Fruit fly (Drosophila melanogaster) whole organism, wandering third instar larva: ENCODE measurements around the gene CG34266.
A peak's percentile ranks its signal among the peaks of the same experiment; 100 is the strongest.

Experiments
- CG9705 ChIP-seq: fragments of 200-800 bp; sonication (Bioruptor generic); optimal IDR thresholded peaks from 2 replicates; lab custom pipeline; 2018; ENCODE audit warnings: missing biosample characterization, mild to moderate bottlenecking, missing genetic modification characterization
- CrebA ChIP-seq: fragments of 200-800 bp; sonication (Bioruptor generic); optimal IDR thresholded peaks from 2 replicates; lab custom pipeline; 2016; ENCODE audit warnings: missing biosample characterization, mild to moderate bottlenecking, missing genetic modification characterization, borderline replicate concordance
- Dfd ChIP-seq: fragments of >200 bp; optimal IDR thresholded peaks from 2 replicates; lab custom pipeline; 2017; ENCODE audit warnings: missing biosample characterization, missing genetic modification characterization
- HLH106 ChIP-seq: fragments of 200-800 bp; optimal IDR thresholded peaks from 3 replicates; lab custom pipeline; 2019; ENCODE audit warnings: missing biosample characterization, mild to moderate bottlenecking, missing genetic modification characterization, moderate library complexity
- Hnf4 ChIP-seq: fragments of 200-800 bp; sonication (Bioruptor generic); optimal IDR thresholded peaks from 2 replicates; lab custom pipeline; 2016; ENCODE audit warnings: missing biosample characterization, mild to moderate bottlenecking, missing genetic modification characterization
- Hr78 ChIP-seq: fragments of >200 bp; optimal IDR thresholded peaks from 2 replicates; lab custom pipeline; 2017; ENCODE audit warnings: missing biosample characterization, missing genetic modification characterization
- Hr83 ChIP-seq: fragments of 200-300 bp; sonication (Bioruptor generic); optimal IDR thresholded peaks from 2 replicates; lab custom pipeline; 2016; ENCODE audit warnings: missing biosample characterization, mild to moderate bottlenecking, missing genetic modification characterization, moderate library complexity; ENCODE audit not compliant: poor library complexity, severe bottlenecking
- Jra ChIP-seq: sonication (Bioruptor generic); optimal IDR thresholded peaks from 2 replicates; lab custom pipeline; 2016; ENCODE audit warnings: missing biosample characterization, missing genetic modification characterization
- Mio ChIP-seq: sonication (Bioruptor generic); optimal IDR thresholded peaks from 2 replicates; lab custom pipeline; 2016; ENCODE audit warnings: missing biosample characterization, missing genetic modification characterization
- Myc ChIP-seq: fragments of >200 bp; optimal IDR thresholded peaks from 2 replicates; lab custom pipeline; 2017
- N ChIP-seq: fragments of >200 bp; optimal IDR thresholded peaks from 2 replicates; lab custom pipeline; 2018; ENCODE audit warnings: missing biosample characterization, missing external identifiers, missing genetic modification characterization
- Rel ChIP-seq, 2 experiments: fragments of 200-800 bp; sonication (Bioruptor generic) in 1 of 2; optimal IDR thresholded peaks; 2 replicates in 1 of 2; 3 replicates in 1 of 2; lab custom pipeline; 2016 to 2019; ENCODE audit warnings: mild to moderate bottlenecking in 2 of 2, missing biosample characterization in 2 of 2, missing genetic modification characterization in 2 of 2, moderate library complexity in 1 of 2
- Vsx2 ChIP-seq: fragments of 200-300, 225-300 bp; sonication (Bioruptor generic); optimal IDR thresholded peaks from 2 replicates; lab custom pipeline; 2018; ENCODE audit warnings: missing biosample characterization, missing genetic modification characterization; ENCODE audit not compliant: partially characterized antibody
- br ChIP-seq: fragments of 200-800 bp; sonication (Bioruptor generic); optimal IDR thresholded peaks from 2 replicates; lab custom pipeline; 2016; ENCODE audit warnings: missing biosample characterization, missing genetic modification characterization
- dsf ChIP-seq: sonication (Bioruptor generic); optimal IDR thresholded peaks from 2 replicates; lab custom pipeline; 2016; ENCODE audit warnings: missing biosample characterization, missing genetic modification characterization, borderline replicate concordance
- ey ChIP-seq: fragments of 200-800 bp; sonication (Bioruptor generic); optimal IDR thresholded peaks from 2 replicates; lab custom pipeline; 2016; ENCODE audit warnings: missing biosample characterization, missing genetic modification characterization
- foxo ChIP-seq, 2 experiments: fragments of 200-800 bp; sonication (Bioruptor generic); optimal IDR thresholded peaks; 2 replicates in 1 of 2; 3 replicates in 1 of 2; lab custom pipeline; 2016 to 2017; ENCODE audit warnings: missing biosample characterization in 2 of 2, missing genetic modification characterization in 2 of 2
- fru ChIP-seq: fragments of 200-800 bp; sonication (Bioruptor generic); optimal IDR thresholded peaks from 3 replicates; lab custom pipeline; 2016; ENCODE audit warnings: missing biosample characterization, mild to moderate bottlenecking, missing genetic modification characterization
- h ChIP-seq: fragments of 200-800 bp; sonication (Bioruptor generic); optimal IDR thresholded peaks from 3 replicates; lab custom pipeline; 2016; ENCODE audit warnings: missing biosample characterization, mild to moderate bottlenecking, missing genetic modification characterization
- pan ChIP-seq: fragments of >200 bp; optimal IDR thresholded peaks from 2 replicates; lab custom pipeline; 2017
- psq ChIP-seq: fragments of 200-800 bp; sonication (Bioruptor generic); optimal IDR thresholded peaks from 3 replicates; lab custom pipeline; 2017; ENCODE audit warnings: missing biosample characterization, mild to moderate bottlenecking, missing genetic modification characterization, moderate library complexity
- sv ChIP-seq: fragments of 200-800 bp; sonication (Bioruptor generic); optimal IDR thresholded peaks from 3 replicates; lab custom pipeline; 2016; ENCODE audit warnings: missing biosample characterization, missing genetic modification characterization
- usp ChIP-seq: fragments of >200 bp; optimal IDR thresholded peaks from 2 replicates; lab custom pipeline; 2017; ENCODE audit warnings: missing biosample characterization, missing genetic modification characterization

The CG34266 gene

DNA sequence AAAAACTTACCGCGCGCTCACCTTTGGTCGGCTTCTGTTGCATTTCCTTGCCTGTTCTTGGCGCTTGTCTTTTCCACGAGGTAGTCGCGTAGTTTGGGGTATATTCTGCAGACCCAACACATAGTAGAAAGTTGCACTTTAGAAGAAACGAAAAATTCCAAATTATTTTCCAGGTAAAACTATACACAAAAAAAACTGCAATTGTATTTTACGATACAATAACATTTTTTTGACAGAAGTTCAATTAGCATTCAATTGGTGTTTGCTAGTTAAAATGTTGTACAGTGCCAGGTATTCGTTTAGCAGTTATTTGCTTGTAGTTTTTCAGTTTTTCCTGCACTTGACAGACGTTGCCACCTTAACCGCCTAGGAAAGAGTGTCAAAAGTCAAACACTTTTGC lies 30.9 kb downstream of the CG34266 start:
- TF ChIP-seq pan (lab: Kevin White, UChicago) (no peak), br (no peak), h (GFP tag; lab: Kevin White, UChicago) (no peak), Vsx2 (GFP tag; lab: Kevin White, UChicago) (no peak)

DNA sequence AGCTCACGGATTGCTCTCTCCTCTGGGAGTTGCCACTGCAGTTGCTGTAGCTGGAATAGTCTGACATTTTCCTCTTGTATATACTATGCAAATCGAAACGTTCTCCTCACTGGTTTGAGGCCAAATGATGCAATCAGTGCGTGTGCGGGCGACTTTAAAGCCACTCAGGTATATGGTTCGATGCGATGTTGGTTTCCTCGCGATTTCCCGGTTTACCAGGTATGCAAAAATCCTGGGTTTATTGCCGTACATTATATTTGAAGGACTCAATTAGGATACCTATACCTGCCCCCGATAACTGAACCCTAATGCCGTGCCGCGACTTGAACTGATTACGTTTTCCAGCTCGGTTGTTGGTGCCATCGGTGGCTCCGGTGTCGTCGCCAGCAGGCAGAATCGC lies 32.2 kb downstream of the CG34266 start, which contains the start of gene CG13712:
TSS of gene CG13712 (minus strand) at position 101 of the 400 bp plus-strand sequence.
- TF ChIP-seq dsf (no peak), Myc (lab: Kevin White, UChicago) (no peak), br (no peak), usp (GFP tag; lab: Kevin White, UChicago) (no peak), psq (GFP tag; lab: Kevin White, UChicago) (no peak), Hr78 (GFP tag; lab: Kevin White, UChicago) (no peak), CrebA (GFP tag; lab: Kevin White, UChicago) (no peak)

DNA sequence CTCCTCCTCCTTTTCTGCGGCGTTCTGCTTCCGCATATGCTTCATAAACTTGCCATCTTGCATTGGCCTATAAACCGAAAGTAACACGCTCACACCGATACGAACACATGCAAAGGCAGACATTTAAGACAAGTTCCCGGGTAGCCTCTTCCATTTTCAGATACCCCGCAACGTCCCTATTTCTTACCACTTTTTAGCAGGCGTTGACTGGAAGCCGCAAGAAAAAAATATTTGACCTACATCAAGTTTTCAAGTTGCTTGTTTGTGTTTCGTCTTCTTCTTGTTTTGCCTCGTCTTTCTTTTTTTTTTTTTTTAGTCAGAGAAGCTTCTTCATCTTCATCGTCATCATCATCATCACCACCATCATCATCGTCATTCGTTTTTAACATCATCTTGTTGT lies 42.1 kb downstream of the CG34266 start:
- TF ChIP-seq pan (lab: Kevin White, UChicago) (no peak), psq (GFP tag; lab: Kevin White, UChicago) (peak; percentile 49), fru (GFP tag; lab: Kevin White, UChicago) (peak; percentile 50), Rel (GFP tag; optimal IDR thresholded peaks at IDR 0.05; lab: Kevin White, UChicago) (no peak), Rel (tag; optimal IDR thresholded peaks at IDR 0.05; lab: Kevin White, UChicago) (no peak)

DNA sequence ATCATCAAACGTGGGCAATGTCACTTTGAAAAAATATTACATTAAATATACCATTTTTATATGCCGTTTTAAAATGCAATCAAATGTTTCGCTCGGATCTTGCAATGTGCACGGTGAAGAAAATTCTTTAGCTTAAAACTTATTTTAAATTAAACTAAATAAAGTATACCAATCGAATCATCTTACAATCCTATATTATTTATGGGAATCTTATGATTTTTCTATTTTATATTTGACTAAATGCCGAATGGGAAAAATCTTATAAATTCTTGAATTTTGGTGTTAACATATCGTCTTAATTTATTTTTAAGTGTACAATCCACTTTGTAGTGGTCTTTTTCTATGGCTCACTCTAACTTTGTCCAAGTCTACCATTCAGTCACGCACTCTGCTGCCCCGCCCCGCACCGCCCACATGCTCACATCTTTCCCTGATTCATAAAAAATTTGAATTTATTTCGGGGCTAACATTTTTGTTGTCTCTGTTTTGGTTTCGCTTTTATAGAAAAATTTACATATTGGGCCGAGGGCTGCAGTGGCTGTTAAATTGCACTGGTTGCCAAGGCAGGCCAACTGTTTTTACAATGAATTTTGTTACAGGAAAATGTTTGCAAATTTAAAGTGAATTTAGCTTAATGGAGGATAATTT lies 43.0 kb downstream of the CG34266 start:
- TF ChIP-seq Dfd (GFP tag; lab: Kevin White, UChicago) (peak; percentile 31), pan (lab: Kevin White, UChicago) (no peak)
- TF ChIP-seq, all 38 proteins: peak for 1

DNA sequence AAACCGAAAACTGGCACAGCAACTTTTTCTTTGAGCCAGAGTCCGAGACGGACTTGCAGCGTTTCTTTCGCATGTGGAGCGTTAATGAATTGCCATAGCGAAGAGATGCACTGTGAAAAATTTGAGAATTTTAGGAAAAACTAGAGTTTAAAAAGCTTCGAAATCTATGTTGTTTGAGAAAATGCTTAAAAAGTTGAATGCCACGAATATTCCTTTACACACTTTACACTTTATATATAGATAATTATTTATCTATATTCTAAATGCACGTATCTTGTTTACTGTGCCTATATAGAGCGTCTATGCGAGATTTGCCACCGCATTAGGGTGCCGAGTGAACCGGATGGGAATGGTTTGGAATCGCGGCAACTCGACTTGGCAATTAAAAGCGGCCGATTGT lies 44.3 kb downstream of the CG34266 start:
- TF ChIP-seq CG9705 (GFP tag; lab: Kevin White, UChicago) (no peak), br (no peak), Mio (GFP tag; lab: Kevin White, UChicago) (no peak), N (no peak), foxo (GFP tag; optimal IDR thresholded peaks at IDR 0.05; lab: Kevin White, UChicago) (no peak), Hnf4 (GFP tag; lab: Kevin White, UChicago) (no peak), HLH106 (tag; lab: Kevin White, UChicago) (no peak), ey (GFP tag; lab: Kevin White, UChicago) (no peak), Jra (GFP tag; lab: Kevin White, UChicago) (no peak), Hr83 (no peak), Rel (GFP tag; optimal IDR thresholded peaks at IDR 0.05; lab: Kevin White, UChicago) (no peak), Rel (tag; optimal IDR thresholded peaks at IDR 0.05; lab: Kevin White, UChicago) (no peak), sv (no peak)
- TF ChIP-seq, all 38 proteins: peak for 0
